Fruit fly (Drosophila melanogaster): ENCODE results near the gene sinu.

The sinu gene

dm6 chr3L:5563309-5564182, 2.1 kb upstream of the sinu start, which contains the start of the genes ScsbetaG and Sras:
Gene ScsbetaG (minus strand): TSS chr3L:5563691.
Gene Sras (plus strand): TSS chr3L:5563774.
- no peak for TF ChIP-seq sv (GFP tag; optimal IDR thresholded peaks at IDR 0.05)
- TF ChIP-seq GATAd (GFP tag; optimal IDR thresholded peaks at IDR 0.05), result no peak
- TF ChIP-seq Jra (GFP tag; optimal IDR thresholded peaks at IDR 0.05), result no peak
- TF ChIP-seq Rel (GFP tag; optimal IDR thresholded peaks at IDR 0.05), result no peak
- TF ChIP-seq Rel (tag; optimal IDR thresholded peaks at IDR 0.05), result peak; percentile 96
- no peak for TF ChIP-seq CG9705 (GFP tag; optimal IDR thresholded peaks at IDR 0.05)
- TF ChIP-seq ey (GFP tag; optimal IDR thresholded peaks at IDR 0.05), result no peak
- no peak for TF ChIP-seq lola (GFP tag; optimal IDR thresholded peaks at IDR 0.05)
- TF ChIP-seq Dfd (GFP tag; optimal IDR thresholded peaks at IDR 0.05), result no peak
- peak; percentile 5 for TF ChIP-seq Vsx2 (GFP tag; optimal IDR thresholded peaks at IDR 0.05; ENCODE audit: partially characterized antibody)
- TF ChIP-seq Dif (GFP tag; optimal IDR thresholded peaks at IDR 0.05; ENCODE audit: partially characterized antibody), result no peak
- TF ChIP-seq Myc (optimal IDR thresholded peaks at IDR 0.05), result no peak

- TF ChIP-seq Rel (GFP tag; optimal IDR thresholded peaks at IDR 0.05), result no peak
- TF ChIP-seq Rel (tag; optimal IDR thresholded peaks at IDR 0.05), result peak; percentile 42
- no peak for TF ChIP-seq Dfd (GFP tag; optimal IDR thresholded peaks at IDR 0.05)
- no peak for TF ChIP-seq dmrt93B (GFP tag; optimal IDR thresholded peaks at IDR 0.05)
- TF ChIP-seq tai (GFP tag; optimal IDR thresholded peaks at IDR 0.05), result no peak
- TF ChIP-seq brk (GFP tag; optimal IDR thresholded peaks at IDR 0.05), result no peak
Observed at dm6 chr3L:5562584-5562983, 1.2 kb upstream of the sinu start.

- no peak for TF ChIP-seq psq (GFP tag; optimal IDR thresholded peaks at IDR 0.05)
- no peak for TF ChIP-seq brk (GFP tag; optimal IDR thresholded peaks at IDR 0.05)
- no peak for TF ChIP-seq sage (GFP tag; optimal IDR thresholded peaks at IDR 0.05)
- TF ChIP-seq woc (GFP tag; optimal IDR thresholded peaks at IDR 0.05), result no peak
- no peak for TF ChIP-seq HLH106 (tag; optimal IDR thresholded peaks at IDR 0.05)
- TF ChIP-seq CG32264 (GFP tag; optimal IDR thresholded peaks at IDR 0.05), result no peak
- no peak for TF ChIP-seq rgr (GFP tag; optimal IDR thresholded peaks at IDR 0.05)
- no peak for TF ChIP-seq Hr78 (GFP tag; optimal IDR thresholded peaks at IDR 0.05)
- TF ChIP-seq Mio (GFP tag; optimal IDR thresholded peaks at IDR 0.05), result no peak
- no peak for TF ChIP-seq dmrt93B (GFP tag; optimal IDR thresholded peaks at IDR 0.05)
- TF ChIP-seq GATAd (GFP tag; optimal IDR thresholded peaks at IDR 0.05), result no peak
- no peak for TF ChIP-seq sv (GFP tag; optimal IDR thresholded peaks at IDR 0.05)
- no peak for TF ChIP-seq Vsx2 (GFP tag; optimal IDR thresholded peaks at IDR 0.05; ENCODE audit: partially characterized antibody)
- TF ChIP-seq CG9705 (GFP tag; optimal IDR thresholded peaks at IDR 0.05), result no peak
- no peak for TF ChIP-seq ey (GFP tag; optimal IDR thresholded peaks at IDR 0.05)
- TF ChIP-seq foxo (GFP tag; optimal IDR thresholded peaks at IDR 0.05), result no peak
Observed at dm6 chr3L:5556195-5556594, 5.2 kb downstream of the sinu start.

- no peak for TF ChIP-seq jim (GFP tag; optimal IDR thresholded peaks at IDR 0.05)
- TF ChIP-seq tai (GFP tag; optimal IDR thresholded peaks at IDR 0.05), result no peak
- TF ChIP-seq N (GFP tag; optimal IDR thresholded peaks at IDR 0.05), result no peak
- peak; percentile 87 for TF ChIP-seq HLH106 (tag; optimal IDR thresholded peaks at IDR 0.05)
- peak; percentile 26 for TF ChIP-seq woc (GFP tag; optimal IDR thresholded peaks at IDR 0.05)
- TF ChIP-seq dsf (GFP tag; optimal IDR thresholded peaks at IDR 0.05; ENCODE audit: borderline replicate concordance), result no peak
- no peak for TF ChIP-seq Abd-B (GFP tag; optimal IDR thresholded peaks at IDR 0.05)
- no peak for TF ChIP-seq sv (GFP tag; optimal IDR thresholded peaks at IDR 0.05)
- no peak for TF ChIP-seq Dif (GFP tag; optimal IDR thresholded peaks at IDR 0.05; ENCODE audit: partially characterized antibody)
- TF ChIP-seq sage (GFP tag; optimal IDR thresholded peaks at IDR 0.05), result peak; percentile 66
- no peak for TF ChIP-seq Jra (GFP tag; optimal IDR thresholded peaks at IDR 0.05)
- TF ChIP-seq ey (GFP tag; optimal IDR thresholded peaks at IDR 0.05), result peak; percentile 65
- TF ChIP-seq Hr78 (GFP tag; optimal IDR thresholded peaks at IDR 0.05), result no peak
- TF ChIP-seq lola (GFP tag; optimal IDR thresholded peaks at IDR 0.05), result no peak
- peak; percentile 79 for TF ChIP-seq rgr (GFP tag; optimal IDR thresholded peaks at IDR 0.05)
- no peak for TF ChIP-seq dl (GFP tag; optimal IDR thresholded peaks at IDR 0.05; ENCODE audit: insufficient read depth in 1 of 2, partially characterized antibody in 2 of 2)
- TF ChIP-seq br (GFP tag; optimal IDR thresholded peaks at IDR 0.05), result peak; percentile 56
- no peak for TF ChIP-seq Vsx2 (GFP tag; optimal IDR thresholded peaks at IDR 0.05; ENCODE audit: partially characterized antibody)
- TF ChIP-seq Hr83 (GFP tag; optimal IDR thresholded peaks at IDR 0.05; ENCODE audit: poor library complexity, severe bottlenecking), result no peak
- no peak for TF ChIP-seq brk (GFP tag; optimal IDR thresholded peaks at IDR 0.05)
- TF ChIP-seq CG32264 (GFP tag; optimal IDR thresholded peaks at IDR 0.05), result no peak
- no peak for TF ChIP-seq CrebA (GFP tag; optimal IDR thresholded peaks at IDR 0.05; ENCODE audit: borderline replicate concordance)
- TF ChIP-seq Rel (GFP tag; optimal IDR thresholded peaks at IDR 0.05), result no peak
- peak; percentile 19 for TF ChIP-seq Rel (tag; optimal IDR thresholded peaks at IDR 0.05)
- TF ChIP-seq OdsH (GFP tag; optimal IDR thresholded peaks at IDR 0.05), result peak; percentile 59
- peak; percentile 59 for TF ChIP-seq psq (GFP tag; optimal IDR thresholded peaks at IDR 0.05)
- TF ChIP-seq Dfd (GFP tag; optimal IDR thresholded peaks at IDR 0.05), result no peak
- peak; percentile 75 for TF ChIP-seq h (GFP tag; optimal IDR thresholded peaks at IDR 0.05)
- peak; percentile 72 for TF ChIP-seq dmrt93B (GFP tag; optimal IDR thresholded peaks at IDR 0.05)
- TF ChIP-seq Sp1 (GFP tag; optimal IDR thresholded peaks at IDR 0.05), result peak; percentile 65
- no peak for TF ChIP-seq Mio (GFP tag; optimal IDR thresholded peaks at IDR 0.05)
- peak in 1 of 2 experiments; percentile 77 for TF ChIP-seq foxo (GFP tag; optimal IDR thresholded peaks at IDR 0.05)
- no peak for TF ChIP-seq usp (GFP tag; optimal IDR thresholded peaks at IDR 0.05)
- TF ChIP-seq fru (GFP tag; optimal IDR thresholded peaks at IDR 0.05), result peak; percentile 73
- TF ChIP-seq Myc (optimal IDR thresholded peaks at IDR 0.05), result no peak
- TF ChIP-seq pan (optimal IDR thresholded peaks at IDR 0.05), result no peak
Observed at dm6 chr3L:5554377-5554776, 7.0 kb downstream of the sinu start.

All from whole organism, wandering third instar larva.